Worm (Caenorhabditis elegans) whole organism, young adult: ENCODE measurements around the gene F57B9.1.

Experiments used
- B0035.1 ChIP-seq: sonication (generic microtip); optimal IDR thresholded peaks from 2 replicates; lab custom pipeline; 2016; ENCODE audit warnings: missing genetic modification characterization, mild to moderate bottlenecking, missing compliant biosample characterization, missing genotype, missing genetic modification reagents
- C06A6.2 ChIP-seq: fragments of 200-800 bp; sonication (Bioruptor generic); conservative IDR thresholded peaks from 2 replicates; pipeline ENCODE4 v1.3.6; 2022; ENCODE audit warnings: missing genetic modification characterization, missing compliant biosample characterization
- F22D6.2 ChIP-seq: sonication (generic microtip); optimal IDR thresholded peaks from 2 replicates; lab custom pipeline; 2016; ENCODE audit warnings: mild to moderate bottlenecking, missing genetic modification characterization, missing compliant biosample characterization
- F39B2.1 ChIP-seq: fragments of 200-800 bp; sonication (Bioruptor generic); IDR thresholded peaks from 2 replicates; pipeline ENCODE4 v1.3.6; 2022; ENCODE audit warnings: missing genetic modification reagents, missing genetic modification characterization, missing compliant biosample characterization
- K11D2.4 ChIP-seq: fragments of 200-800 bp; sonication (Bioruptor generic); IDR thresholded peaks from 2 replicates; pipeline ENCODE4 v1.3.6; 2022; ENCODE audit warnings: missing genetic modification reagents, missing genetic modification characterization, missing compliant biosample characterization
- aptf-3 ChIP-seq: fragments of 200-800 bp; sonication (Bioruptor generic); IDR thresholded peaks from 2 replicates; pipeline ENCODE4 v1.3.6; 2022; ENCODE audit warnings: missing genetic modification characterization, missing compliant biosample characterization
- bed-2 ChIP-seq: fragments of 200-800 bp; sonication (Bioruptor generic); IDR thresholded peaks from 2 replicates; pipeline ENCODE4 v1.3.6; 2022; ENCODE audit warnings: missing genetic modification reagents, missing genetic modification characterization, missing compliant biosample characterization
- hmg-1.2 ChIP-seq: fragments of 200-800 bp; sonication (Bioruptor generic); IDR thresholded peaks from 2 replicates; pipeline ENCODE4 v1.3.6; 2022; ENCODE audit warnings: missing genetic modification reagents, missing genetic modification characterization, missing compliant biosample characterization
- let-526 ChIP-seq: fragments of 200-800 bp; sonication (Bioruptor generic); IDR thresholded peaks from 2 replicates; pipeline ENCODE4 v1.3.6; 2022; ENCODE audit warnings: missing genetic modification reagents, missing genetic modification characterization, missing compliant biosample characterization
- nfya-1 ChIP-seq: sonication (generic microtip); optimal IDR thresholded peaks from 2 replicates; lab custom pipeline; 2017; ENCODE audit warnings: antibody characterized with exemption, missing compliant biosample characterization, missing genetic modification characterization, borderline replicate concordance; ENCODE audit not compliant: insufficient read depth
- nfya-2 ChIP-seq: fragments of 200-800 bp; sonication (Bioruptor generic); IDR thresholded peaks from 2 replicates; pipeline ENCODE4 v1.3.6; 2022; ENCODE audit warnings: missing genetic modification reagents, missing genetic modification characterization, missing compliant biosample characterization
- nhr-80 ChIP-seq: sonication (generic microtip); optimal IDR thresholded peaks from 2 replicates; lab custom pipeline; 2016; ENCODE audit warnings: missing genetic modification characterization, missing compliant biosample characterization
- snpc-4 ChIP-seq, 5 experiments: fragments of 150-350 bp in 1 of 5; sonication (generic microtip) in 4 of 5; optimal IDR thresholded peaks; 2 replicates each; lab custom pipeline; 2014 to 2018; ENCODE audit warnings: missing genetic modification characterization in 5 of 5, missing biosample characterization in 3 of 5, antibody characterized with exemption in 2 of 5, mild to moderate bottlenecking in 2 of 5, missing compliant biosample characterization in 2 of 5, missing genotype in 2 of 5, moderate library complexity in 2 of 5, missing genetic modification reagents in 1 of 5
- unc-62 ChIP-seq: fragments of 150-350 bp; optimal IDR thresholded peaks from 2 replicates; lab custom pipeline; 2014; ENCODE audit warnings: missing biosample characterization, missing genetic modification reagents, missing genetic modification characterization

ce11 chrIII:6951435-6951834 lies 10.5 kb upstream of the F57B9.1 start:
- TF ChIP-seq nfya-2 (GFP tag; lab: Robert Waterston, UW) (no peak), nfya-1 (tag; lab: Kevin White, UChicago) (no peak), snpc-4 (GFP tag; optimal IDR thresholded peaks at IDR 0.05; lab: Kevin White, UChicago) (no peak), snpc-4 (tag; optimal IDR thresholded peaks at IDR 0.05; lab: Kevin White, UChicago) (peak in 1 of 4 experiments; percentile 32), F39B2.1 (GFP tag; lab: Robert Waterston, UW) (no peak), unc-62 (no peak), hmg-1.2 (GFP tag; lab: Robert Waterston, UW) (no peak), aptf-3 (GFP tag; lab: Robert Waterston, UW) (no peak), bed-2 (GFP tag; lab: Robert Waterston, UW) (no peak), K11D2.4 (no peak), B0035.1 (no peak), F22D6.2 (no peak), nhr-80 (no peak), C06A6.2 (GFP tag; lab: Robert Waterston, UW) (no peak), let-526 (GFP tag; lab: Robert Waterston, UW) (no peak)
